Worm (Caenorhabditis elegans): ENCODE measurements around the gene F13E9.11.

The F13E9.11 gene

ce11 chrIV:10858300-10859016 is 10.5 kb downstream of the F13E9.11 start, which contains the start of the genes T11G6.2 and hars-1:
Gene T11G6.2, minus strand, starts transcription at chrIV:10858496.
Gene hars-1, plus strand, starts transcription at chrIV:10858957.
- TF ChIP-seq ztf-18 (tag; optimal IDR thresholded peaks at IDR 0.05) (peak; percentile 3), ZK185.1 (tag; optimal IDR thresholded peaks at IDR 0.05; ENCODE audit: poor library complexity, severe bottlenecking) (no peak), ztf-28 (GFP tag; IDR thresholded peaks at IDR 0.05) (no peak), ztf-22 (GFP tag; optimal IDR thresholded peaks at IDR 0.05) (no peak), athp-1 (tag; optimal IDR thresholded peaks at IDR 0.05) (no peak), tbp1 (GFP tag; optimal IDR thresholded peaks at IDR 0.05) (no peak), T07F8.4 (tag; optimal IDR thresholded peaks at IDR 0.05) (no peak), rcor-1 (GFP tag; IDR thresholded peaks at IDR 0.05) (no peak), snpc-1.3 (tag; optimal IDR thresholded peaks at IDR 0.05; ENCODE audit: insufficient read depth) (no peak), xnd-1 (tag; optimal IDR thresholded peaks at IDR 0.05) (peak; percentile 93), aptf-3 (GFP tag; IDR thresholded peaks at IDR 0.05) (no peak), hmg-1.2 (GFP tag; IDR thresholded peaks at IDR 0.05) (no peak), zfh-2 (GFP tag; conservative IDR thresholded peaks at IDR 0.05) (no peak), lir-1 (GFP tag; conservative IDR thresholded peaks at IDR 0.05) (no peak), lag-1 (GFP tag; IDR thresholded peaks at IDR 0.05) (no peak), nhr-80 (tag; optimal IDR thresholded peaks at IDR 0.05) (peak; percentile 86), C17E4.6 (GFP tag; IDR thresholded peaks at IDR 0.05) (no peak), ceh-58 (GFP tag; IDR thresholded peaks at IDR 0.05) (no peak), Y95B8A.8 (GFP tag; IDR thresholded peaks at IDR 0.05) (no peak), B0336.3 (GFP tag; IDR thresholded peaks at IDR 0.05) (no peak), rpc-1 (optimal IDR thresholded peaks at IDR 0.05) (no peak), rpc-1 (tag; optimal IDR thresholded peaks at IDR 0.05) (no peak), rec-8 (tag; optimal IDR thresholded peaks at IDR 0.05) (no peak), nhr-179 (tag; optimal IDR thresholded peaks at IDR 0.05) (no peak), efl-1 (GFP tag; optimal IDR thresholded peaks at IDR 0.05) (peak; percentile 49), F33H1.4 (GFP tag; IDR thresholded peaks at IDR 0.05) (peak; percentile 89), nfya-1 (tag; optimal IDR thresholded peaks at IDR 0.05; ENCODE audit: borderline replicate concordance, insufficient read depth) (no peak), madf-6 (GFP tag; IDR thresholded peaks at IDR 0.05) (peak; percentile 99), mel-28 (tag; optimal IDR thresholded peaks at IDR 0.05; ENCODE audit: borderline replicate concordance) (no peak), nhr-90 (tag; optimal IDR thresholded peaks at IDR 0.05) (no peak), sea-2 (GFP tag; IDR thresholded peaks at IDR 0.05) (no peak), ekl-4 (GFP tag; IDR thresholded peaks at IDR 0.05) (no peak), K12H6.12 (tag; optimal IDR thresholded peaks at IDR 0.05) (no peak), pbrm-1 (GFP tag; IDR thresholded peaks at IDR 0.05) (0 out of 2 replicates have a peak, but pooled peaks have one; percentile 18), cebp-2 (GFP tag; IDR thresholded peaks at IDR 0.05) (no peak), B0261.1 (tag; optimal IDR thresholded peaks at IDR 0.05) (no peak), cebp-1 (GFP tag; IDR thresholded peaks at IDR 0.05) (peak; percentile 67; the same call in 1 of the 2 replicates), cebp-1 (tag; optimal IDR thresholded peaks at IDR 0.05) (peak; percentile 85), zim-3 (tag; optimal IDR thresholded peaks at IDR 0.05) (no peak), sdz-38 (tag; optimal IDR thresholded peaks at IDR 0.05) (no peak), Y53F4B.3 (GFP tag; IDR thresholded peaks at IDR 0.05) (no peak), madf-10 (tag; optimal IDR thresholded peaks at IDR 0.05) (no peak), snpc-1.1 (tag; optimal IDR thresholded peaks at IDR 0.05; ENCODE audit: insufficient read depth) (no peak), mcd-1 (GFP tag; IDR thresholded peaks at IDR 0.05) (peak; percentile 49; the same call in 1 of the 2 replicates), F49E8.2 (tag; optimal IDR thresholded peaks at IDR 0.05; ENCODE audit: insufficient read depth) (no peak), F57A8.1 (GFP tag; optimal IDR thresholded peaks at IDR 0.05) (no peak), C06A6.2 (GFP tag; conservative IDR thresholded peaks at IDR 0.05) (no peak), F52B5.7 (tag; optimal IDR thresholded peaks at IDR 0.05) (no peak)
